Worm (Caenorhabditis elegans) whole organism, young adult: Measurements from ENCODE around the gene inx-8.

ENCODE experiments used
- B0035.1 ChIP-seq: sonication (generic microtip); optimal IDR thresholded peaks from 2 replicates; lab custom pipeline; 2016; ENCODE audit warnings: missing genetic modification characterization, mild to moderate bottlenecking, missing compliant biosample characterization, missing genotype, missing genetic modification reagents
- F22D6.2 ChIP-seq: sonication (generic microtip); optimal IDR thresholded peaks from 2 replicates; lab custom pipeline; 2016; ENCODE audit warnings: mild to moderate bottlenecking, missing genetic modification characterization, missing compliant biosample characterization
- F39B2.1 ChIP-seq: fragments of 200-800 bp; sonication (Bioruptor generic); IDR thresholded peaks from 2 replicates; pipeline ENCODE4 v1.3.6; 2022; ENCODE audit warnings: missing genetic modification reagents, missing genetic modification characterization, missing compliant biosample characterization
- F49E8.2 ChIP-seq: sonication (generic microtip); optimal IDR thresholded peaks from 3 replicates; lab custom pipeline; 2017; ENCODE audit warnings: missing genetic modification characterization, mild to moderate bottlenecking, missing compliant biosample characterization, antibody characterized with exemption, moderate library complexity; ENCODE audit not compliant: insufficient read depth
- F57C9.4 ChIP-seq: sonication (generic microtip); optimal IDR thresholded peaks from 2 replicates; lab custom pipeline; 2017; ENCODE audit warnings: mild to moderate bottlenecking, missing genetic modification characterization, missing compliant biosample characterization
- T07F8.4 ChIP-seq: sonication (generic microtip); optimal IDR thresholded peaks from 2 replicates; lab custom pipeline; 2016; ENCODE audit warnings: mild to moderate bottlenecking, missing genetic modification characterization, moderate library complexity, missing compliant biosample characterization
- T26A5.8 ChIP-seq: sonication (generic microtip); optimal IDR thresholded peaks from 2 replicates; lab custom pipeline; 2016; ENCODE audit warnings: missing genetic modification characterization, missing compliant biosample characterization
- Y79H2A.3 ChIP-seq: fragments of 200-800 bp; sonication (Bioruptor generic); conservative IDR thresholded peaks from 2 replicates; pipeline ENCODE4 v1.3.6; 2022; ENCODE audit warnings: missing genetic modification reagents, missing genetic modification characterization, missing compliant biosample characterization
- ZK185.1 ChIP-seq: sonication (generic microtip); optimal IDR thresholded peaks from 2 replicates; lab custom pipeline; 2016; ENCODE audit warnings: mild to moderate bottlenecking, missing genetic modification characterization, missing compliant biosample characterization; ENCODE audit not compliant: poor library complexity, severe bottlenecking
- attf-6 ChIP-seq: fragments of 200-800 bp; sonication (Bioruptor generic); IDR thresholded peaks from 2 replicates; pipeline ENCODE4 v1.3.6; 2022; ENCODE audit warnings: missing genetic modification reagents, missing genetic modification characterization, missing compliant biosample characterization
- ccch-3 ChIP-seq: fragments of 200-800 bp; sonication (Bioruptor generic); optimal IDR thresholded peaks from 2 replicates; lab custom pipeline; 2018; ENCODE audit warnings: mild to moderate bottlenecking, missing genetic modification characterization, missing compliant biosample characterization
- cebp-1 ChIP-seq, 2 experiments: fragments of 200-800 bp in 1 of 2; sonication (Bioruptor generic) in 1 of 2; sonication (generic microtip) in 1 of 2; IDR thresholded peaks in 1 of 2; optimal IDR thresholded peaks in 1 of 2; 2 replicates each; pipeline versions ENCODE4 v1.3.6 to Lab custom; 2017 to 2022; ENCODE audit warnings: missing compliant biosample characterization in 2 of 2, missing genetic modification characterization in 2 of 2, mild to moderate bottlenecking in 1 of 2, missing genetic modification reagents in 1 of 2, moderate library complexity in 1 of 2
- cebp-2 ChIP-seq: fragments of 200-800 bp; sonication (Bioruptor generic); IDR thresholded peaks from 2 replicates; pipeline ENCODE4 v1.3.6; 2022; ENCODE audit warnings: missing genetic modification characterization, missing compliant biosample characterization
- ceh-27 ChIP-seq: fragments of 200-800 bp; sonication (Bioruptor generic); optimal IDR thresholded peaks from 2 replicates; lab custom pipeline; 2018; ENCODE audit warnings: mild to moderate bottlenecking, missing genetic modification characterization, moderate library complexity, missing compliant biosample characterization
- ceh-40 ChIP-seq: fragments of 200-800 bp; sonication (Bioruptor generic); IDR thresholded peaks from 2 replicates; pipeline ENCODE4 v1.3.6; 2022; ENCODE audit warnings: missing genetic modification characterization, missing compliant biosample characterization
- die-1 ChIP-seq: sonication (generic microtip); optimal IDR thresholded peaks from 2 replicates; lab custom pipeline; 2016; ENCODE audit warnings: missing genotype, mild to moderate bottlenecking, missing genetic modification characterization, missing compliant biosample characterization
- dox-1 ChIP-seq: fragments of 200-800 bp; sonication (Bioruptor generic); IDR thresholded peaks from 2 replicates; pipeline ENCODE4 v1.3.6; 2022; ENCODE audit warnings: missing genetic modification reagents, missing genetic modification characterization, missing compliant biosample characterization
- dpff-1 ChIP-seq: sonication (generic microtip); optimal IDR thresholded peaks from 2 replicates; lab custom pipeline; 2017; ENCODE audit warnings: mild to moderate bottlenecking, missing genetic modification characterization, missing compliant biosample characterization
- efl-1 ChIP-seq: fragments of 150-350 bp; optimal IDR thresholded peaks from 2 replicates; lab custom pipeline; 2014; ENCODE audit warnings: missing biosample characterization, missing genetic modification reagents, missing genetic modification characterization
- egrh-3 ChIP-seq: fragments of 200-800 bp; sonication (Bioruptor generic); IDR thresholded peaks from 2 replicates; pipeline ENCODE4 v1.3.6; 2022; ENCODE audit warnings: missing genetic modification reagents, missing genetic modification characterization, missing compliant biosample characterization
- ekl-4 ChIP-seq: fragments of 200-800 bp; sonication (Bioruptor generic); IDR thresholded peaks from 2 replicates; pipeline ENCODE4 v1.3.6; 2022; ENCODE audit warnings: missing genetic modification reagents, missing genetic modification characterization, missing compliant biosample characterization
- ets-4 ChIP-seq: fragments of 200-800 bp; sonication (Bioruptor generic); optimal IDR thresholded peaks from 2 replicates; lab custom pipeline; 2018; ENCODE audit warnings: mild to moderate bottlenecking, missing genetic modification characterization, missing compliant biosample characterization
- him-1 ChIP-seq: sonication (generic microtip); optimal IDR thresholded peaks from 2 replicates; lab custom pipeline; 2016; ENCODE audit warnings: missing genotype, missing genetic modification reagents, missing genetic modification characterization, missing compliant biosample characterization
- hsf-1 ChIP-seq: fragments of 200-800 bp; sonication (Bioruptor generic); IDR thresholded peaks from 2 replicates; pipeline ENCODE4 v1.3.6; 2022; ENCODE audit warnings: missing genetic modification reagents, missing genetic modification characterization, missing compliant biosample characterization
- lag-1 ChIP-seq: fragments of 200-800 bp; sonication (Bioruptor generic); IDR thresholded peaks from 2 replicates; pipeline ENCODE4 v1.3.6; 2022; ENCODE audit warnings: missing genetic modification reagents, missing genetic modification characterization, missing compliant biosample characterization
- let-607 ChIP-seq, 2 experiments: fragments of 200-800 bp in 1 of 2; sonication (Bioruptor generic) in 1 of 2; sonication (generic microtip) in 1 of 2; optimal IDR thresholded peaks; 2 replicates each; lab custom pipeline; 2016 to 2018; ENCODE audit warnings: mild to moderate bottlenecking in 2 of 2, missing compliant biosample characterization in 2 of 2, missing genetic modification characterization in 2 of 2, moderate library complexity in 2 of 2, missing genotype in 1 of 2
- lin-35 ChIP-seq, 3 experiments: fragments of 150-350 bp in 2 of 3; sonication (generic microtip) in 1 of 3; optimal IDR thresholded peaks; 2 replicates each; lab custom pipeline; 2014 to 2018; ENCODE audit warnings: missing biosample characterization in 3 of 3, missing genetic modification characterization in 3 of 3, missing genetic modification reagents in 3 of 3
- lin-54 ChIP-seq: fragments of 200-800 bp; sonication (Bioruptor generic); optimal IDR thresholded peaks from 2 replicates; lab custom pipeline; 2018; ENCODE audit warnings: mild to moderate bottlenecking, missing genetic modification characterization, missing compliant biosample characterization
- lsy-27 ChIP-seq: sonication (generic microtip); optimal IDR thresholded peaks from 2 replicates; lab custom pipeline; 2017; ENCODE audit warnings: missing genetic modification characterization, mild to moderate bottlenecking, missing compliant biosample characterization, antibody characterized with exemption, missing genotype, borderline replicate concordance; ENCODE audit not compliant: insufficient read depth
- madf-10 ChIP-seq: sonication (generic microtip); optimal IDR thresholded peaks from 2 replicates; lab custom pipeline; 2016; ENCODE audit warnings: mild to moderate bottlenecking, missing genetic modification characterization, missing compliant biosample characterization
- madf-3 ChIP-seq: fragments of 200-800 bp; sonication (Bioruptor generic); IDR thresholded peaks from 2 replicates; pipeline ENCODE4 v1.3.6; 2022; ENCODE audit warnings: missing genetic modification reagents, missing genetic modification characterization, missing compliant biosample characterization
- mxl-1 ChIP-seq: sonication (generic microtip); optimal IDR thresholded peaks from 2 replicates; lab custom pipeline; 2016; ENCODE audit warnings: missing genetic modification characterization, missing compliant biosample characterization
- nfyb-1 ChIP-seq: fragments of 200-800 bp; sonication (Bioruptor generic); IDR thresholded peaks from 2 replicates; pipeline ENCODE4 v1.3.6; 2022; ENCODE audit warnings: missing genetic modification reagents, missing genetic modification characterization, missing compliant biosample characterization
- nhr-27 ChIP-seq: fragments of 200-800 bp; sonication (Bioruptor generic); optimal IDR thresholded peaks from 2 replicates; lab custom pipeline; 2018; ENCODE audit warnings: mild to moderate bottlenecking, missing genetic modification characterization, moderate library complexity, missing compliant biosample characterization
- pbrm-1 ChIP-seq: fragments of 200-800 bp; sonication (Bioruptor generic); IDR thresholded peaks from 2 replicates; pipeline ENCODE4 v1.3.6; 2022; ENCODE audit warnings: missing genetic modification reagents, missing genetic modification characterization, missing compliant biosample characterization
- rcor-1 ChIP-seq: fragments of 200-800 bp; sonication (Bioruptor generic); IDR thresholded peaks from 2 replicates; pipeline ENCODE4 v1.3.6; 2022; ENCODE audit warnings: missing genetic modification reagents, missing genetic modification characterization, missing compliant biosample characterization
- repo-1 ChIP-seq: sonication (generic microtip); optimal IDR thresholded peaks from 2 replicates; lab custom pipeline; 2017; ENCODE audit warnings: mild to moderate bottlenecking, missing genetic modification characterization, missing compliant biosample characterization
- rpc-1 ChIP-seq, 2 experiments: fragments of 150-350 bp in 1 of 2; sonication (generic microtip) in 1 of 2; optimal IDR thresholded peaks; 2 replicates each; lab custom pipeline; 2014 to 2018; ENCODE audit warnings: missing biosample characterization in 1 of 2, missing genetic modification characterization in 1 of 2, missing genetic modification reagents in 1 of 2, missing genotype in 1 of 2
- snpc-1.1 ChIP-seq: sonication (generic microtip); optimal IDR thresholded peaks from 2 replicates; lab custom pipeline; 2017; ENCODE audit warnings: missing genetic modification characterization, mild to moderate bottlenecking, missing compliant biosample characterization, antibody characterized with exemption, moderate library complexity, missing genotype, missing genetic modification reagents; ENCODE audit not compliant: insufficient read depth
- snpc-3.4 ChIP-seq: sonication (generic microtip); optimal IDR thresholded peaks from 2 replicates; lab custom pipeline; 2017; ENCODE audit warnings: missing genetic modification characterization, mild to moderate bottlenecking, missing compliant biosample characterization, antibody characterized with exemption, moderate library complexity, missing genotype, missing genetic modification reagents
- tbp1 ChIP-seq: fragments of 200-800 bp; sonication (Bioruptor generic); optimal IDR thresholded peaks from 2 replicates; lab custom pipeline; 2018; ENCODE audit warnings: mild to moderate bottlenecking, missing genetic modification characterization, missing compliant biosample characterization
- tlf-1 ChIP-seq: fragments of 200-800 bp; sonication (Bioruptor generic); optimal IDR thresholded peaks from 2 replicates; lab custom pipeline; 2018; ENCODE audit warnings: mild to moderate bottlenecking, missing genetic modification characterization, missing compliant biosample characterization
- ztf-22 ChIP-seq: fragments of 200-800 bp; sonication (Bioruptor generic); optimal IDR thresholded peaks from 2 replicates; lab custom pipeline; 2018; ENCODE audit warnings: mild to moderate bottlenecking, missing genetic modification characterization, moderate library complexity, missing compliant biosample characterization
- ztf-25 ChIP-seq: fragments of 200-800 bp; sonication (Bioruptor generic); IDR thresholded peaks from 2 replicates; pipeline ENCODE4 v1.3.6; 2022; ENCODE audit warnings: missing genetic modification reagents, missing genetic modification characterization, missing compliant biosample characterization
- ztf-26 ChIP-seq: sonication (generic microtip); optimal IDR thresholded peaks from 2 replicates; lab custom pipeline; 2017; ENCODE audit warnings: missing genetic modification characterization, missing compliant biosample characterization

inx-8 gene

DNA sequence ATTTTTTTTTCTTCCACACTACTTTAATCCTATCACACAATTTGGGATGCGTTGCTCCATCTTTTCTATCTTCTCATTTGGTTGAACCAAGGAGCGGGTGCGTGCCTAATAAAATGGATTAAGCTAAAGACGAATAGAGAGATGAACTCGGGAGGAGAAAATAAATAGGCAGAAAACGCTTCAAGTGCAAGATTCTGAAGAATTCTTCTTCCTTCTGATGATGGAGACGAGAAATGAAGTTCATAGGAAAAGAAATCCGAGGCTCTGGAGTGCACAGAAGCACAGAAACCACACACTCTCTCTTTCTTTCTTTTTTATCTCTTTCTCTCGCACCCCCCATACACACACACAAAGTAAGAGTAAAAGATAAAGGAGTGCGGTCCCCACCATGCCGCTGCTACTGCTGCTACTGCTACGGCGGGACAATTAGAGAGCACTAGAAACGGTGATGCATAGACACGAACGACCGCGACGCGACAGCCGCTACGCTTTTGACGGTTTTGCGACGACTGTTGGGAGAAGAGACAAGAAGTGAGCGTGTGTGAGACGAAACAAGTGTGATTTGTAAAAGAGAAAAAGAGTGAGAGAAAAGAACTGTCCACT, 18.5 kb downstream of the inx-8 start (continued):
- TF ChIP-seq ekl-4: no peak
- TF ChIP-seq ZK185.1: peak; percentile 53
- TF ChIP-seq rcor-1: 0 out of 2 replicates have a peak, but pooled peaks have one; percentile 23
- no peak for TF ChIP-seq B0035.1 (tag; lab: Kevin White, UChicago)
- peak; percentile 34 for TF ChIP-seq lin-54 (GFP tag; lab: Kevin White, UChicago)
- no peak for TF ChIP-seq T26A5.8 (tag; lab: Kevin White, UChicago)
- no peak for TF ChIP-seq ztf-25 (GFP tag; lab: Robert Waterston, UW)
- peak; percentile 55 for TF ChIP-seq ztf-26 (tag; lab: Kevin White, UChicago)
- TF ChIP-seq madf-10: peak; percentile 94
- TF ChIP-seq die-1 (tag; lab: Kevin White, UChicago): no peak
- TF ChIP-seq T07F8.4 (tag; lab: Kevin White, UChicago): no peak
- no peak for TF ChIP-seq lsy-27 (tag; lab: Kevin White, UChicago)
- TF ChIP-seq tbp1 (GFP tag; lab: Kevin White, UChicago): peak; percentile 50
- TF ChIP-seq mxl-1 (tag; lab: Kevin White, UChicago): no peak
- no peak for TF ChIP-seq F22D6.2 (tag; lab: Kevin White, UChicago)
- peak; percentile 83 for TF ChIP-seq madf-3 (GFP tag; lab: Robert Waterston, UW)
- no peak for TF ChIP-seq snpc-1.1 (tag; lab: Kevin White, UChicago)
- peak; percentile 47 for TF ChIP-seq egrh-3
- TF ChIP-seq nhr-27 (tag; lab: Kevin White, UChicago): no peak
- no peak for TF ChIP-seq lag-1 (GFP tag; lab: Robert Waterston, UW)
- peak in 1 of 3 experiments; percentile 46 for TF ChIP-seq lin-35 (GFP tag; optimal IDR thresholded peaks at IDR 0.05; lab: Kevin White, UChicago)
- no peak for TF ChIP-seq cebp-2 (GFP tag; lab: Robert Waterston, UW)
- TF ChIP-seq him-1 (tag; lab: Kevin White, UChicago): no peak
- TF ChIP-seq ztf-22: peak; percentile 79
- no peak for TF ChIP-seq cebp-1 (GFP tag; IDR thresholded peaks at IDR 0.05; lab: Robert Waterston, UW)
- TF ChIP-seq cebp-1 (tag; optimal IDR thresholded peaks at IDR 0.05; lab: Kevin White, UChicago): peak; percentile 72
- peak; percentile 32 for TF ChIP-seq ceh-27
- no peak for TF ChIP-seq ceh-40
- no peak for TF ChIP-seq hsf-1 (GFP tag; lab: Robert Waterston, UW)
- TF ChIP-seq rpc-1 (optimal IDR thresholded peaks at IDR 0.05; lab: Kevin White, UChicago): no peak
- no peak for TF ChIP-seq rpc-1 (tag; optimal IDR thresholded peaks at IDR 0.05; lab: Kevin White, UChicago)
- TF ChIP-seq F39B2.1: no peak
- TF ChIP-seq ccch-3: no peak

ce11 chrIV:11693493-11693892, 19.9 kb downstream of the inx-8 start, which contains the start of gene ZK792.12:
TSS of gene ZK792.12 (plus strand) at chrIV:11693793.
- TF ChIP-seq F49E8.2 (tag; lab: Kevin White, UChicago) (no peak), cebp-1 (GFP tag; IDR thresholded peaks at IDR 0.05; lab: Robert Waterston, UW) (no peak), cebp-1 (tag; optimal IDR thresholded peaks at IDR 0.05; lab: Kevin White, UChicago) (no peak), dpff-1 (no peak), pbrm-1 (no peak)

- TF ChIP-seq nfyb-1 (GFP tag; lab: Robert Waterston, UW): no peak
- no peak for TF ChIP-seq let-607 (tag; optimal IDR thresholded peaks at IDR 0.05; lab: Kevin White, UChicago)
- TF ChIP-seq dox-1 (GFP tag; lab: Robert Waterston, UW): no peak
- no peak for TF ChIP-seq dpff-1
- TF ChIP-seq repo-1: no peak
- TF ChIP-seq efl-1 (GFP tag; lab: Kevin White, UChicago): no peak
- TF ChIP-seq tlf-1: no peak
- TF ChIP-seq ets-4 (GFP tag; lab: Kevin White, UChicago): no peak
- no peak for TF ChIP-seq snpc-3.4 (tag; lab: Kevin White, UChicago)
- no peak for TF ChIP-seq attf-6 (GFP tag; lab: Robert Waterston, UW)
- TF ChIP-seq F57C9.4 (tag; lab: Kevin White, UChicago): no peak
- TF ChIP-seq T07F8.4 (tag; lab: Kevin White, UChicago): no peak
- TF ChIP-seq Y79H2A.3 (GFP tag; lab: Robert Waterston, UW): no peak
- no peak for TF ChIP-seq die-1 (tag; lab: Kevin White, UChicago)
These were observed 20.5 kb downstream of the inx-8 start, which contains the start of gene ZK792.7 for ce11 chrIV:11694143-11694542. TSS of gene ZK792.7 (plus strand) at chrIV:11694443.
